Worm (Caenorhabditis elegans) whole organism, L3 larva: ENCODE results near the gene T01D3.3.

Source experiments
- R02D3.7 ChIP-seq: fragments of 150-350 bp; optimal IDR thresholded peaks from 2 replicates; lab custom pipeline; 2014; ENCODE audit warnings: missing biosample characterization, missing genetic modification characterization
- ama-1 ChIP-seq: fragments of 150-350 bp; optimal IDR thresholded peaks from 2 replicates; lab custom pipeline; 2018
- ceh-28 ChIP-seq: fragments of 150-350 bp; optimal IDR thresholded peaks from 2 replicates; lab custom pipeline; 2014; ENCODE audit warnings: missing biosample characterization, missing genetic modification reagents, missing genetic modification characterization
- ceh-9 ChIP-seq: sonication (generic microtip); optimal IDR thresholded peaks from 2 replicates; lab custom pipeline; 2018; ENCODE audit warnings: missing biosample characterization, missing genetic modification characterization
- egl-27 ChIP-seq: sonication (generic microtip); optimal IDR thresholded peaks from 4 replicates; lab custom pipeline; 2017; ENCODE audit warnings: missing biosample characterization, missing genetic modification reagents, missing genetic modification characterization
- elt-2 ChIP-seq: sonication (generic microtip); optimal IDR thresholded peaks from 2 replicates; lab custom pipeline; 2016; ENCODE audit warnings: missing genetic modification reagents, mild to moderate bottlenecking, missing genetic modification characterization, missing compliant biosample characterization
- elt-3 ChIP-seq, 3 experiments: fragments of 150-350 bp in 1 of 3; sonication (generic microtip) in 2 of 3; optimal IDR thresholded peaks; 2 replicates in 2 of 3; 4 replicates in 1 of 3; lab custom pipeline; 2014 to 2017; ENCODE audit warnings: missing biosample characterization in 3 of 3, missing genetic modification characterization in 3 of 3
- eor-1 ChIP-seq, 2 experiments: fragments of 150-350 bp; optimal IDR thresholded peaks; 2 replicates each; lab custom pipeline; 2014 to 2018; ENCODE audit warnings: missing biosample characterization in 2 of 2, missing genetic modification characterization in 2 of 2
- fkh-10 ChIP-seq: sonication (generic microtip); optimal IDR thresholded peaks from 2 replicates; lab custom pipeline; 2017; ENCODE audit warnings: missing biosample characterization, missing genetic modification reagents, missing genetic modification characterization
- hmg-11 ChIP-seq: sonication (generic microtip); optimal IDR thresholded peaks from 2 replicates; lab custom pipeline; 2016; ENCODE audit warnings: missing genetic modification characterization, missing compliant biosample characterization
- jun-1 ChIP-seq: fragments of 150-350 bp; optimal IDR thresholded peaks from 2 replicates; lab custom pipeline; 2014; ENCODE audit warnings: missing biosample characterization, missing genetic modification reagents, missing genetic modification characterization
- lin-39 ChIP-seq: fragments of 150-350 bp; optimal IDR thresholded peaks from 2 replicates; lab custom pipeline; 2018; ENCODE audit warnings: missing biosample characterization, missing genetic modification reagents, missing genetic modification characterization
- lsy-12 ChIP-seq: sonication (generic microtip); optimal IDR thresholded peaks from 2 replicates; lab custom pipeline; 2016; ENCODE audit warnings: mild to moderate bottlenecking, missing genetic modification characterization, missing compliant biosample characterization
- mdl-1 ChIP-seq: fragments of 150-350 bp; optimal IDR thresholded peaks from 2 replicates; lab custom pipeline; 2014; ENCODE audit warnings: missing biosample characterization, missing genetic modification characterization
- mml-1 ChIP-seq: fragments of 150-350 bp; sonication (generic microtip); optimal IDR thresholded peaks from 3 replicates; lab custom pipeline; 2014; ENCODE audit warnings: missing biosample characterization, missing genetic modification characterization
- nfya-1 ChIP-seq: sonication (generic microtip); optimal IDR thresholded peaks from 2 replicates; lab custom pipeline; 2017; ENCODE audit warnings: missing genetic modification characterization, mild to moderate bottlenecking, missing compliant biosample characterization, antibody characterized with exemption, moderate library complexity; ENCODE audit not compliant: insufficient read depth
- nhr-11 ChIP-seq: fragments of 150-350 bp; optimal IDR thresholded peaks from 2 replicates; lab custom pipeline; 2014; ENCODE audit warnings: missing biosample characterization, missing genetic modification characterization
- nhr-12 ChIP-seq: fragments of 150-350 bp; optimal IDR thresholded peaks from 2 replicates; lab custom pipeline; 2014; ENCODE audit warnings: missing biosample characterization, missing genetic modification characterization
- nhr-23 ChIP-seq: fragments of 150-350 bp; optimal IDR thresholded peaks from 2 replicates; lab custom pipeline; 2014; ENCODE audit warnings: missing biosample characterization, missing genetic modification reagents, missing genetic modification characterization
- nhr-237 ChIP-seq: fragments of 150-350 bp; optimal IDR thresholded peaks from 2 replicates; lab custom pipeline; 2014; ENCODE audit warnings: missing biosample characterization, missing genetic modification characterization
- nhr-25 ChIP-seq: sonication (generic microtip); optimal IDR thresholded peaks from 2 replicates; lab custom pipeline; 2017; ENCODE audit warnings: missing biosample characterization, missing genetic modification characterization
- nhr-28 ChIP-seq: fragments of 150-350 bp; optimal IDR thresholded peaks from 2 replicates; lab custom pipeline; 2014; ENCODE audit warnings: missing biosample characterization, missing genetic modification characterization
- nhr-43 ChIP-seq: sonication (generic microtip); optimal IDR thresholded peaks from 2 replicates; lab custom pipeline; 2016; ENCODE audit warnings: mild to moderate bottlenecking, missing genetic modification characterization, missing compliant biosample characterization; ENCODE audit not compliant: poor library complexity, severe bottlenecking
- nhr-67 ChIP-seq: fragments of 150-350 bp; optimal IDR thresholded peaks from 2 replicates; lab custom pipeline; 2014; ENCODE audit warnings: missing biosample characterization, missing genetic modification characterization
- nhr-77 ChIP-seq: fragments of 150-350 bp; optimal IDR thresholded peaks from 2 replicates; lab custom pipeline; 2014; ENCODE audit warnings: missing biosample characterization, missing genetic modification characterization
- pqm-1 ChIP-seq: fragments of 150-350 bp; optimal IDR thresholded peaks from 2 replicates; lab custom pipeline; 2017; ENCODE audit warnings: missing biosample characterization, missing genetic modification characterization, inconsistent platforms
- sea-2 ChIP-seq: fragments of 150-350 bp; sonication (generic microtip); optimal IDR thresholded peaks from 4 replicates; lab custom pipeline; 2014; ENCODE audit warnings: missing biosample characterization, missing genetic modification reagents, missing genetic modification characterization
- skn-1 ChIP-seq: fragments of 150-350 bp; optimal IDR thresholded peaks from 2 replicates; lab custom pipeline; 2014; ENCODE audit warnings: missing biosample characterization, missing genetic modification characterization
- snpc-4 ChIP-seq: fragments of 150-350 bp; optimal IDR thresholded peaks from 2 replicates; lab custom pipeline; 2014; ENCODE audit warnings: missing biosample characterization, missing genetic modification characterization
- tbx-2 ChIP-seq: sonication (generic microtip); optimal IDR thresholded peaks from 2 replicates; lab custom pipeline; 2016; ENCODE audit warnings: mild to moderate bottlenecking, missing genetic modification characterization, missing compliant biosample characterization
- unc-39 ChIP-seq: sonication (generic microtip); optimal IDR thresholded peaks from 4 replicates; lab custom pipeline; 2017; ENCODE audit warnings: missing biosample characterization, missing genetic modification characterization
- unc-62 ChIP-seq: fragments of 150-350 bp; sonication (generic microtip); optimal IDR thresholded peaks from 4 replicates; lab custom pipeline; 2014; ENCODE audit warnings: missing biosample characterization, missing genetic modification reagents, missing genetic modification characterization
- zag-1 ChIP-seq: fragments of 150-350 bp; optimal IDR thresholded peaks from 2 replicates; lab custom pipeline; 2014; ENCODE audit warnings: missing biosample characterization, missing genetic modification characterization
- ztf-4 ChIP-seq: fragments of 150-350 bp; optimal IDR thresholded peaks from 2 replicates; lab custom pipeline; 2014; ENCODE audit warnings: missing biosample characterization, missing genetic modification characterization

Gene T01D3.3

DNA sequence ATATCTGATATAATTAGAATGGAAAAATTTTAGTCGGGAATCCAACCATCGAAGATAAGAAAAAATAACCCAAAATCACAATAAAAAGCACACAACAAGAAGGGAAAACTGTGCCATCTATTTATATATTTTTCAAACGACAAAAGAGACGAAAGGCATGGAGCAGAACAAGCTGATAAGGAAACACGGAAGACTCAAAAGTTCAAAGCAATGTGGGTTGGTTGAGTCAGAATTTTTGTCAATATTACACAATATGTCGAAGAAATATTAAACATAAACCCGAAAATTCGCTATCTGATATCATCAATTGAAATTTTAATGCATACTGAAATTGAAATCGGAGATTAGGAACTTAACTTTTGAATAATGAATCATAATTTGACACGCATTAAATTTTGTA lies 40.8 kb downstream of the T01D3.3 start, which contains the start of gene F35E12.9 (continued):
- TF ChIP-seq R02D3.7 (tag; lab: Kevin White, UChicago), result no peak
- TF ChIP-seq nhr-23 (tag; lab: Kevin White, UChicago), result no peak
- no peak for TF ChIP-seq lsy-12 (tag; lab: Kevin White, UChicago)
- no peak for TF ChIP-seq nhr-25 (tag; lab: Kevin White, UChicago)
- TF ChIP-seq nhr-237 (tag; lab: Kevin White, UChicago), result no peak
- no peak for TF ChIP-seq nhr-43 (tag; lab: Kevin White, UChicago)
- TF ChIP-seq sea-2 (GFP tag; lab: Kevin White, UChicago), result no peak
- no peak for TF ChIP-seq snpc-4
- no peak for TF ChIP-seq lin-39
- TF ChIP-seq nhr-28 (tag; lab: Kevin White, UChicago), result no peak
- no peak for TF ChIP-seq fkh-10 (GFP tag; lab: Kevin White, UChicago)
- TF ChIP-seq jun-1 (tag; lab: Kevin White, UChicago), result peak; percentile 49
- TF ChIP-seq, all 47 proteins: peak for 4

DNA sequence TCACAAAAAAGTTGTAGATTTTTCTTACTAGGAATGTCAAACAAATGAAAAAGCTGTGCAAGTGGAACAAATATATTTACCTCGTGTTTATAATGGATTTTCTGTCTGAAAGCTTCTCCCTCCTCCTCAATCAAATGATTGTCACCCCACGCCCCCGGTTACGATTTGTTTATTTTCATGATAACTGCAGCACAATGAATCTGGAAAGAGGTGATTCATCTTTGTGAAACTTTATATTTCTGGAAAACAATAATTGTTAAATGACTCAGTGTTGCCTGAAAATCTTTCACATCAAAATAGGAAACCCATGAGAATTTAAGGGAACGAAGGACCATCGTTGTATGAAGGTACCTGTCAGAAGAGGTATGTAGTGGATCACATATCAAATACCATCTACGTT lies 44.6 kb downstream of the T01D3.3 start, which contains the start of gene F35E12.10:
Gene F35E12.10 (minus strand): TSS at position 101 of the 400 bp plus-strand sequence.
- TF ChIP-seq elt-2 (tag; lab: Kevin White, UChicago) (no peak), R02D3.7 (tag; lab: Kevin White, UChicago) (no peak), nhr-43 (tag; lab: Kevin White, UChicago) (no peak), nhr-11 (no peak), skn-1 (no peak), mdl-1 (no peak), nfya-1 (tag; lab: Kevin White, UChicago) (no peak), fkh-10 (GFP tag; lab: Kevin White, UChicago) (no peak), ztf-4 (tag; lab: Kevin White, UChicago) (no peak), mml-1 (tag; lab: Kevin White, UChicago) (no peak), eor-1 (tag; optimal IDR thresholded peaks at IDR 0.05; lab: Kevin White, UChicago) (no peak)

DNA sequence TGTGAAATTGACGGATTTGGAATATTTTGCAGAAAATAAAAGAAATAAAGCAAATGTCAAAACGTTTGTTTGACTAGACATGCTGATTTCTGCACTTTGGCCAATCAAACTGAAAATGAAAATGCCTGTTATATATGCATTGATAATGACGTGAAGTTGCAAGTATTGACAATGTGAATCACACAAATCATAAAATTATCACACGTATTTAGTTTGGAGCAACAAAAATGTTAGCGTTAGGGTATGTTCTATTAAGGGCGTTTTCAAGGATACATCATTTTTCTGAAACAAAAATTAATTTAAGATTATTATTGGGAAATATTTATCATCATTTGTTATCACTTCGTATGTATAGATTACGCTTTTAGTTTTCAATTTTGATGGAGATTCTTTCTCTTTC lies 47.7 kb downstream of the T01D3.3 start, which contains the start of gene cld-9:
Gene cld-9 (minus strand): TSS at position 81 of the 400 bp plus-strand sequence.
- peak; percentile 40 for TF ChIP-seq pqm-1 (tag; lab: Kevin White, UChicago)
- no peak for TF ChIP-seq egl-27
- TF ChIP-seq elt-2 (tag; lab: Kevin White, UChicago), result peak; percentile 71
- no peak for TF ChIP-seq tbx-2
- TF ChIP-seq, all 47 proteins: peak for 2

DNA sequence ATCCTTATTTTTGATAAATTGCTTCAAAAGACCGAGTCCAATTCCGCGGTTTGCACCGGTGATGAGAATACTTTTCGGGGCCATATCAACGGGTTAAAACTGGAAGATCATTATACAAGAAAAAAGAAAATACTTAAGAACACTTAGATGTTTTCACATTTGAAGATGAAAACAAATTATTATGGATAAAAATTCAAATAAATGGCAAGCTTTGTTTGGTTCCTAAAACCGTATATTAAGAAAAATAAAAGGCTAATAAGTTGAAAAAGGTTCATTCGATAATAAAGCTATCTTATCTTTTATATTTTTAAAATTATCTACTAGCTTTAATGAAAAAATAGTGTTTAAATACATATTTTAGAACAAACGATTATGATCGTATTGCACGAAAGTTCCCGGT lies 49.4 kb downstream of the T01D3.3 start, which contains the start of gene F20G2.1:
Gene F20G2.1 (minus strand): TSS at position 101 of the 400 bp plus-strand sequence.
- no peak for TF ChIP-seq unc-39 (tag; lab: Kevin White, UChicago)
- TF ChIP-seq unc-62, result no peak
- TF ChIP-seq hmg-11 (tag; lab: Kevin White, UChicago), result no peak
- no peak for TF ChIP-seq nhr-12
- no peak for TF ChIP-seq pqm-1 (tag; lab: Kevin White, UChicago)
- no peak for TF ChIP-seq nhr-67 (tag; lab: Kevin White, UChicago)
- no peak for TF ChIP-seq ztf-4 (tag; lab: Kevin White, UChicago)
- no peak for TF ChIP-seq nhr-28 (tag; lab: Kevin White, UChicago)
- no peak for TF ChIP-seq mml-1 (tag; lab: Kevin White, UChicago)
- TF ChIP-seq nhr-11, result no peak
- TF ChIP-seq zag-1 (tag; lab: Kevin White, UChicago), result no peak
- no peak for TF ChIP-seq nhr-43 (tag; lab: Kevin White, UChicago)
- TF ChIP-seq tbx-2, result no peak
- TF ChIP-seq ama-1 (lab: Kevin White, UChicago), result no peak
- TF ChIP-seq elt-3 (tag; optimal IDR thresholded peaks at IDR 0.05; lab: Kevin White, UChicago), result no peak
- no peak for TF ChIP-seq ceh-9
- no peak for TF ChIP-seq ceh-28 (tag; lab: Kevin White, UChicago)
- TF ChIP-seq nhr-77 (tag; lab: Kevin White, UChicago), result no peak
